Worm (Caenorhabditis elegans): Measurements from ENCODE around the gene Y67A10A.3.
A peak's percentile ranks its signal among the peaks of the same experiment; 100 is the strongest.

Y67A10A.3 gene

ce11 chrIV:14326283-14326682 lies 8.0 kb downstream of the Y67A10A.3 start, which contains the start of gene fbxa-83:
Gene fbxa-83, minus strand, starts transcription at chrIV:14326383.
- TF ChIP-seq blmp-1 (tag; optimal IDR thresholded peaks at IDR 0.05), result no peak
- TF ChIP-seq snpc-4 (tag; optimal IDR thresholded peaks at IDR 0.05), result no peak
- TF ChIP-seq ceh-39 (tag; optimal IDR thresholded peaks at IDR 0.05), result no peak
- TF ChIP-seq ceh-43 (GFP tag; optimal IDR thresholded peaks at IDR 0.05), result no peak
- no peak for TF ChIP-seq bed-3 (GFP tag; optimal IDR thresholded peaks at IDR 0.05)
- TF ChIP-seq nhr-237 (tag; optimal IDR thresholded peaks at IDR 0.05), result no peak
- no peak for TF ChIP-seq elt-3 (tag; optimal IDR thresholded peaks at IDR 0.05)
- no peak for TF ChIP-seq mab-5 (tag; optimal IDR thresholded peaks at IDR 0.05)
- TF ChIP-seq mep-1 (tag; optimal IDR thresholded peaks at IDR 0.05), result no peak
- TF ChIP-seq lin-32 (GFP tag; optimal IDR thresholded peaks at IDR 0.05), result no peak
- no peak for TF ChIP-seq lsy-2 (tag; optimal IDR thresholded peaks at IDR 0.05)
- no peak for TF ChIP-seq ztf-11 (tag; optimal IDR thresholded peaks at IDR 0.05)
- no peak for TF ChIP-seq lin-13 (tag; optimal IDR thresholded peaks at IDR 0.05)
- no peak for TF ChIP-seq unc-39 (tag; optimal IDR thresholded peaks at IDR 0.05)
- no peak for TF ChIP-seq tbx-8 (GFP tag; optimal IDR thresholded peaks at IDR 0.05)
- no peak for TF ChIP-seq elt-1 (tag; optimal IDR thresholded peaks at IDR 0.05; ENCODE audit: borderline replicate concordance, insufficient read depth)

ce11 chrIV:14321655-14322054 lies 12.6 kb downstream of the Y67A10A.3 start, which contains the start of gene fbxa-126:
Gene fbxa-126, minus strand, starts transcription at chrIV:14321755.
- TF ChIP-seq ces-1 (GFP tag; optimal IDR thresholded peaks at IDR 0.05) (no peak), nhr-237 (tag; optimal IDR thresholded peaks at IDR 0.05) (no peak), hlh-1 (tag; optimal IDR thresholded peaks at IDR 0.05) (no peak), pha-4 (tag; optimal IDR thresholded peaks at IDR 0.05) (no peak), sem-2 (GFP tag; optimal IDR thresholded peaks at IDR 0.05) (no peak), tbx-8 (GFP tag; optimal IDR thresholded peaks at IDR 0.05) (no peak), unc-39 (tag; optimal IDR thresholded peaks at IDR 0.05) (no peak), drap-1 (GFP tag; optimal IDR thresholded peaks at IDR 0.05) (no peak), mab-5 (tag; optimal IDR thresholded peaks at IDR 0.05) (no peak), bed-3 (GFP tag; optimal IDR thresholded peaks at IDR 0.05) (no peak), M03D4.4 (tag; optimal IDR thresholded peaks at IDR 0.05) (no peak), elt-3 (tag; optimal IDR thresholded peaks at IDR 0.05) (no peak)

- no peak for TF ChIP-seq mls-2 (tag; optimal IDR thresholded peaks at IDR 0.05)
- TF ChIP-seq flh-1 (GFP tag; optimal IDR thresholded peaks at IDR 0.05), result no peak
- TF ChIP-seq elt-1 (tag; optimal IDR thresholded peaks at IDR 0.05; ENCODE audit: borderline replicate concordance, insufficient read depth), result no peak
- TF ChIP-seq ceh-43 (GFP tag; optimal IDR thresholded peaks at IDR 0.05), result no peak
- TF ChIP-seq hlh-1 (tag; optimal IDR thresholded peaks at IDR 0.05), result no peak
- no peak for TF ChIP-seq zip-8 (tag; optimal IDR thresholded peaks at IDR 0.05)
- no peak for TF ChIP-seq ham-2 (GFP tag; optimal IDR thresholded peaks at IDR 0.05)
- TF ChIP-seq unc-120 (tag; optimal IDR thresholded peaks at IDR 0.05; ENCODE audit: poor library complexity, severe bottlenecking), result no peak
- TF ChIP-seq drap-1 (GFP tag; optimal IDR thresholded peaks at IDR 0.05), result no peak
- no peak for TF ChIP-seq bed-3 (GFP tag; optimal IDR thresholded peaks at IDR 0.05)
- no peak for TF ChIP-seq lin-32 (GFP tag; optimal IDR thresholded peaks at IDR 0.05)
- TF ChIP-seq tbx-8 (GFP tag; optimal IDR thresholded peaks at IDR 0.05), result no peak
- TF ChIP-seq ceh-83 (GFP tag; optimal IDR thresholded peaks at IDR 0.05), result no peak
- TF ChIP-seq mab-5 (tag; optimal IDR thresholded peaks at IDR 0.05), result no peak
- TF ChIP-seq blmp-1 (tag; optimal IDR thresholded peaks at IDR 0.05), result no peak
- TF ChIP-seq mep-1 (tag; optimal IDR thresholded peaks at IDR 0.05), result no peak
These were observed 16.2 kb downstream of the Y67A10A.3 start for ce11 chrIV:14318054-14318453.

- TF ChIP-seq snpc-4 (tag; optimal IDR thresholded peaks at IDR 0.05) (no peak), zip-8 (tag; optimal IDR thresholded peaks at IDR 0.05) (no peak), ces-1 (GFP tag; optimal IDR thresholded peaks at IDR 0.05) (no peak), unc-120 (tag; optimal IDR thresholded peaks at IDR 0.05; ENCODE audit: poor library complexity, severe bottlenecking) (no peak), nhr-2 (tag; optimal IDR thresholded peaks at IDR 0.05) (no peak), blmp-1 (tag; optimal IDR thresholded peaks at IDR 0.05) (no peak), ceh-39 (tag; optimal IDR thresholded peaks at IDR 0.05) (no peak), M03D4.4 (tag; optimal IDR thresholded peaks at IDR 0.05) (no peak), mab-5 (tag; optimal IDR thresholded peaks at IDR 0.05) (no peak), sem-2 (GFP tag; optimal IDR thresholded peaks at IDR 0.05) (no peak), tbx-8 (GFP tag; optimal IDR thresholded peaks at IDR 0.05) (no peak), pha-4 (tag; optimal IDR thresholded peaks at IDR 0.05) (no peak), lsy-2 (tag; optimal IDR thresholded peaks at IDR 0.05) (no peak), ceh-83 (GFP tag; optimal IDR thresholded peaks at IDR 0.05) (no peak), ceh-43 (GFP tag; optimal IDR thresholded peaks at IDR 0.05) (no peak), unc-62 (GFP tag; optimal IDR thresholded peaks at IDR 0.05) (no peak)
These were observed 28.4 kb downstream of the Y67A10A.3 start for ce11 chrIV:14305813-14306212.

DNA sequence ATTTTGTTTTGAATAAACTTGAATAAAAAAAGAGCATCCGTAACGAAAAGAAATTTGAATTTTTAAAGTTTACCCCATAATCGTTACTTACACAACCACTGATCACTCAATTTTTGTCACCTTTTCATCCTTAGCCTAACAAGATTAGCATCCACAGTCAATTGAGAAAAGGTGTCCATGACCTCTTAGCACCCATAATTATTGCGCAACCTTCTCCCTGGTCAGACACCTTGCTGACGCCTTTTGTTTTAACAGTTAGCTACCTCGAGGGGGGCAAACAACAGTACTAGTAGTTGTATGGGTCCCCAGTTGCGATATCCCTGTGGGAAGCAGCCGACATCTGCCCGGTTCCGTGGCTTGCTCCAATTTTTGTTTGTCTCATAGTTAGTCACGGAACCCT lies 37.2 kb downstream of the Y67A10A.3 start:
- TF ChIP-seq elt-1 (tag; optimal IDR thresholded peaks at IDR 0.05; ENCODE audit: borderline replicate concordance, insufficient read depth) (no peak), nhr-2 (tag; optimal IDR thresholded peaks at IDR 0.05) (peak; percentile 85), zip-8 (tag; optimal IDR thresholded peaks at IDR 0.05) (peak; percentile 88)

Data from whole organism, mixed stage, embryonic.